Worm (Caenorhabditis elegans) whole organism, L4 larva: ENCODE results near the gene swp-1.

Experiments used
- F26F4.8 ChIP-seq: fragments of 200-800 bp; sonication (Bioruptor generic); conservative IDR thresholded peaks from 2 replicates; pipeline ENCODE4 v1.3.6; 2022; ENCODE audit warnings: missing genetic modification characterization, missing compliant biosample characterization
- F44E2.7 ChIP-seq: fragments of 200-800 bp; sonication (Bioruptor generic); IDR thresholded peaks from 2 replicates; pipeline ENCODE4 v2.1.2; 2022; ENCODE audit warnings: missing genetic modification characterization, missing compliant biosample characterization
- F49E8.2 ChIP-seq: sonication (generic microtip); optimal IDR thresholded peaks from 2 replicates; lab custom pipeline; 2016; ENCODE audit warnings: missing compliant biosample characterization, mild to moderate bottlenecking, missing genetic modification characterization, borderline replicate concordance
- T26A8.4 ChIP-seq: fragments of 200-800 bp; sonication (Bioruptor generic); IDR thresholded peaks from 2 replicates; pipeline ENCODE4 v1.3.6; 2022; ENCODE audit warnings: missing genetic modification characterization, missing compliant biosample characterization
- Y5F2A.4 ChIP-seq: fragments of 200-800 bp; sonication (Bioruptor generic); optimal IDR thresholded peaks from 2 replicates; lab custom pipeline; 2018; ENCODE audit warnings: mild to moderate bottlenecking, missing genetic modification characterization, missing compliant biosample characterization
- ama-1 ChIP-seq: fragments of 150-350 bp; optimal IDR thresholded peaks from 2 replicates; lab custom pipeline; 2014; ENCODE audit warnings: inconsistent platforms, mixed read lengths
- arid-1 ChIP-seq: fragments of 200-800 bp; sonication (Bioruptor generic); conservative IDR thresholded peaks from 2 replicates; pipeline ENCODE4 v1.3.6; 2022; ENCODE audit warnings: missing genetic modification reagents, missing genetic modification characterization, missing compliant biosample characterization
- attf-4 ChIP-seq: sonication (generic microtip); optimal IDR thresholded peaks from 3 replicates; lab custom pipeline; 2017; ENCODE audit warnings: missing biosample characterization, missing genetic modification characterization
- ceh-32 ChIP-seq: sonication (generic microtip); optimal IDR thresholded peaks from 2 replicates; lab custom pipeline; 2016; ENCODE audit warnings: mild to moderate bottlenecking, missing genetic modification characterization, missing compliant biosample characterization; ENCODE audit not compliant: poor library complexity
- ceh-44 ChIP-seq: fragments of 200-800 bp; sonication (Bioruptor generic); IDR thresholded peaks from 2 replicates; pipeline ENCODE4 v1.3.6; 2022; ENCODE audit warnings: missing genetic modification reagents, missing genetic modification characterization, missing compliant biosample characterization
- ceh-62 ChIP-seq: sonication (generic microtip); optimal IDR thresholded peaks from 2 replicates; lab custom pipeline; 2017; ENCODE audit warnings: missing biosample characterization, missing genetic modification characterization
- ceh-82 ChIP-seq: sonication (generic microtip); optimal IDR thresholded peaks from 2 replicates; lab custom pipeline; 2017; ENCODE audit warnings: missing biosample characterization, missing genetic modification characterization
- ctbp-1 ChIP-seq: fragments of 200-800 bp; sonication (Bioruptor generic); IDR thresholded peaks from 2 replicates; pipeline ENCODE4 v1.3.6; 2022; ENCODE audit warnings: missing genetic modification reagents, missing genetic modification characterization, missing compliant biosample characterization
- daf-8 ChIP-seq: fragments of 200-800 bp; sonication (Bioruptor generic); IDR thresholded peaks from 2 replicates; pipeline ENCODE4 v1.3.6; 2022; ENCODE audit warnings: missing genetic modification characterization, missing compliant biosample characterization
- dmd-8 ChIP-seq: fragments of 200-800 bp; sonication (Bioruptor generic); IDR thresholded peaks from 2 replicates; pipeline ENCODE4 v1.3.6; 2022; ENCODE audit warnings: missing genetic modification characterization, missing compliant biosample characterization
- dmd-9 ChIP-seq: fragments of 200-800 bp; sonication (Bioruptor generic); IDR thresholded peaks from 2 replicates; pipeline ENCODE4 v1.3.6; 2022; ENCODE audit warnings: missing genetic modification reagents, missing genetic modification characterization, missing compliant biosample characterization
- dpl-1 ChIP-seq: fragments of 150-350 bp; optimal IDR thresholded peaks from 2 replicates; lab custom pipeline; 2014; ENCODE audit warnings: missing biosample characterization, missing genetic modification reagents, missing genetic modification characterization
- duxl-1 ChIP-seq: sonication (generic microtip); optimal IDR thresholded peaks from 2 replicates; lab custom pipeline; 2016; ENCODE audit warnings: mild to moderate bottlenecking, missing genetic modification characterization, moderate library complexity, missing compliant biosample characterization; ENCODE audit not compliant: poor library complexity
- fkh-10 ChIP-seq: fragments of 150-350 bp; optimal IDR thresholded peaks from 2 replicates; lab custom pipeline; 2014; ENCODE audit warnings: missing biosample characterization, missing genetic modification reagents, missing genetic modification characterization
- fos-1 ChIP-seq: fragments of 150-350 bp; optimal IDR thresholded peaks from 2 replicates; lab custom pipeline; 2014; ENCODE audit warnings: missing biosample characterization, missing genetic modification characterization
- hif-1 ChIP-seq, 2 experiments: sonication (generic microtip); optimal IDR thresholded peaks; 2 replicates each; lab custom pipeline; 2016 to 2017; ENCODE audit warnings: missing compliant biosample characterization in 2 of 2, missing genetic modification characterization in 2 of 2, missing genetic modification reagents in 2 of 2, missing genotype in 2 of 2, mild to moderate bottlenecking in 1 of 2
- hlh-11 ChIP-seq: fragments of 200-800 bp; sonication (Bioruptor generic); optimal IDR thresholded peaks from 2 replicates; lab custom pipeline; 2018; ENCODE audit warnings: mild to moderate bottlenecking, missing genetic modification characterization, missing compliant biosample characterization
- hmg-1.1 ChIP-seq: fragments of 200-800 bp; sonication (Bioruptor generic); IDR thresholded peaks from 2 replicates; pipeline ENCODE4 v1.3.6; 2022; ENCODE audit warnings: missing genetic modification reagents, missing genetic modification characterization, missing compliant biosample characterization
- lim-7 ChIP-seq: fragments of 200-800 bp; sonication (Bioruptor generic); IDR thresholded peaks from 2 replicates; pipeline ENCODE4 v1.3.6; 2022; ENCODE audit warnings: missing genetic modification characterization, missing compliant biosample characterization
- lin-38 ChIP-seq: fragments of 200-800 bp; sonication (Bioruptor generic); IDR thresholded peaks from 2 replicates; pipeline ENCODE4 v1.3.6; 2022; ENCODE audit warnings: missing genetic modification reagents, missing genetic modification characterization, missing compliant biosample characterization
- lin-39 ChIP-seq: fragments of 150-350 bp; optimal IDR thresholded peaks from 2 replicates; lab custom pipeline; 2014; ENCODE audit warnings: missing biosample characterization, missing genetic modification reagents, missing genetic modification characterization
- lsy-2 ChIP-seq, 2 experiments: fragments of 150-350 bp in 1 of 2; sonication (generic microtip) in 1 of 2; optimal IDR thresholded peaks; 2 replicates each; lab custom pipeline; 2014 to 2017; ENCODE audit warnings: missing biosample characterization in 2 of 2, missing genetic modification characterization in 2 of 2
- madf-5 ChIP-seq, 2 experiments: fragments of 200-800 bp; sonication (Bioruptor generic); IDR thresholded peaks; 2 replicates each; pipeline ENCODE4 v1.3.6; 2022; ENCODE audit warnings: missing compliant biosample characterization in 2 of 2, missing genetic modification characterization in 2 of 2
- madf-9 ChIP-seq: fragments of 200-800 bp; sonication (Bioruptor generic); conservative IDR thresholded peaks from 2 replicates; pipeline ENCODE4 v1.3.6; 2022; ENCODE audit warnings: missing genetic modification reagents, missing genetic modification characterization, missing compliant biosample characterization
- mdl-1 ChIP-seq, 2 experiments: fragments of 150-350 bp in 1 of 2; sonication (generic microtip) in 1 of 2; optimal IDR thresholded peaks; 2 replicates each; lab custom pipeline; 2014 to 2017; ENCODE audit warnings: missing biosample characterization in 2 of 2, missing genetic modification characterization in 2 of 2
- mdt-29 ChIP-seq: fragments of 200-800 bp; sonication (Bioruptor generic); IDR thresholded peaks from 2 replicates; pipeline ENCODE4 v1.3.6; 2022; ENCODE audit warnings: missing genetic modification reagents, missing genetic modification characterization, missing compliant biosample characterization
- mep-1 ChIP-seq: fragments of 150-350 bp; sonication (generic microtip); optimal IDR thresholded peaks from 3 replicates; lab custom pipeline; 2014; ENCODE audit warnings: missing biosample characterization, missing genetic modification characterization
- mes-2 ChIP-seq: sonication (generic microtip); optimal IDR thresholded peaks from 2 replicates; lab custom pipeline; 2016; ENCODE audit warnings: missing genotype, mild to moderate bottlenecking, missing genetic modification characterization, missing compliant biosample characterization; ENCODE audit not compliant: poor library complexity, severe bottlenecking
- mxl-2 ChIP-seq: fragments of 200-800 bp; sonication (Bioruptor generic); conservative IDR thresholded peaks from 2 replicates; pipeline ENCODE4 v1.3.6; 2022; ENCODE audit warnings: missing genetic modification reagents, missing genetic modification characterization, missing compliant biosample characterization
- mxl-3 ChIP-seq: fragments of 200-800 bp; sonication (Bioruptor generic); optimal IDR thresholded peaks from 2 replicates; lab custom pipeline; 2018; ENCODE audit warnings: mild to moderate bottlenecking, missing genetic modification characterization, missing compliant biosample characterization
- nhr-102 ChIP-seq: sonication (generic microtip); optimal IDR thresholded peaks from 2 replicates; lab custom pipeline; 2016; ENCODE audit warnings: mild to moderate bottlenecking, missing genetic modification characterization, moderate library complexity, missing compliant biosample characterization
- nhr-11 ChIP-seq: fragments of 150-350 bp; optimal IDR thresholded peaks from 2 replicates; lab custom pipeline; 2014; ENCODE audit warnings: missing biosample characterization, missing genetic modification characterization
- nhr-111 ChIP-seq: fragments of 200-800 bp; sonication (Bioruptor generic); optimal IDR thresholded peaks from 2 replicates; lab custom pipeline; 2018; ENCODE audit warnings: mild to moderate bottlenecking, missing genetic modification characterization, missing compliant biosample characterization
- nhr-237 ChIP-seq: sonication (generic microtip); optimal IDR thresholded peaks from 2 replicates; lab custom pipeline; 2017; ENCODE audit warnings: missing biosample characterization, missing genetic modification characterization
- nhr-28 ChIP-seq: fragments of 150-350 bp; optimal IDR thresholded peaks from 2 replicates; lab custom pipeline; 2014; ENCODE audit warnings: missing biosample characterization, missing genetic modification characterization
- nhr-42 ChIP-seq: fragments of 200-800 bp; sonication (Bioruptor generic); IDR thresholded peaks from 2 replicates; pipeline ENCODE4 v1.3.6; 2022; ENCODE audit warnings: missing genetic modification characterization, missing compliant biosample characterization
- nhr-6 ChIP-seq: fragments of 150-350 bp; optimal IDR thresholded peaks from 2 replicates; lab custom pipeline; 2014; ENCODE audit warnings: missing biosample characterization, missing genetic modification characterization
- rbr-2 ChIP-seq: sonication (generic microtip); optimal IDR thresholded peaks from 2 replicates; lab custom pipeline; 2016; ENCODE audit warnings: missing genotype, missing genetic modification characterization, missing compliant biosample characterization
- saeg-2 ChIP-seq: fragments of 200-800 bp; sonication (Bioruptor generic); IDR thresholded peaks from 2 replicates; pipeline ENCODE4 v1.3.6; 2022; ENCODE audit warnings: missing genetic modification reagents, missing genetic modification characterization, missing compliant biosample characterization
- sdz-12 ChIP-seq: fragments of 200-800 bp; sonication (Bioruptor generic); optimal IDR thresholded peaks from 2 replicates; lab custom pipeline; 2018; ENCODE audit warnings: mild to moderate bottlenecking, missing genetic modification characterization, missing compliant biosample characterization
- skn-1 ChIP-seq: fragments of 150-350 bp; optimal IDR thresholded peaks from 2 replicates; lab custom pipeline; 2014; ENCODE audit warnings: missing biosample characterization, missing genetic modification characterization
- snpc-4 ChIP-seq: fragments of 150-350 bp; optimal IDR thresholded peaks from 2 replicates; lab custom pipeline; 2014; ENCODE audit warnings: missing biosample characterization, missing genetic modification characterization
- spr-1 ChIP-seq: sonication (generic microtip); optimal IDR thresholded peaks from 2 replicates; lab custom pipeline; 2016; ENCODE audit warnings: mild to moderate bottlenecking, missing genetic modification characterization, missing compliant biosample characterization
- tag-97 ChIP-seq: fragments of 200-800 bp; sonication (Bioruptor generic); IDR thresholded peaks from 2 replicates; pipeline ENCODE4 v1.3.6; 2022; ENCODE audit warnings: missing genetic modification characterization, missing compliant biosample characterization
- zfp-2 ChIP-seq: sonication (generic microtip); optimal IDR thresholded peaks from 2 replicates; lab custom pipeline; 2016; ENCODE audit warnings: mild to moderate bottlenecking, missing genetic modification characterization, missing compliant biosample characterization
- ztf-7 ChIP-seq: fragments of 150-350 bp; optimal IDR thresholded peaks from 2 replicates; lab custom pipeline; 2014; ENCODE audit warnings: missing biosample characterization, missing genetic modification characterization

Gene swp-1

DNA sequence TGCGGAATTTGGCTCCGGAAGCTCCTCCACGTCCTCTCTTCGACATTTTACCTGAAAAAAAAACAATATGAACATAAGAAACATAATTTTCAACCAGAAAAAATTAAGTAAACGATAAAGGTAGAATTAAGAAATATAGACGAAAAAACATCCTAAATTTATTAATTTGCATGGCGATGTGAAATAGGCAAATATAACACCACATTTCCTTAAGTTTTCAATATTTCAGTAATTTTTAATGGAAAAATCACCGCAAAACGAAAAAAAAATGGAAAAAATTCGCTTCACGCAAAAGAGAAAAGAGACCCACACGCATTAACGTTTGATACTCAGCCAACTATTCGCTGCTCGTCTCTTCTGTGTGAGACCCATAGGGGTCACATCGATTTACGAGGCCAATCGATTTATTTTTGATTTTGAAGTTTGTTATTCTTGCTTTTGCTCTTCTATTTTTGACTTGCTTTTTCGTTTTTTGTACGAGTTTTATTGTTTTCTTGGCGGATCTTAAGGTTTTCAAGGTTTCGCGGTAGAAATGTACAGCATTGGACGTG lies 827 bp upstream of the swp-1 start, which contains the start of gene rpl-23 (continued):
- TF ChIP-seq lin-38 (GFP tag; lab: Robert Waterston, UW) = peak; percentile 85
- TF ChIP-seq T26A8.4 (GFP tag; lab: Robert Waterston, UW) = peak; percentile 84
- peak in 1 of 2 experiments; percentile 77 for TF ChIP-seq hif-1 (tag; optimal IDR thresholded peaks at IDR 0.05; lab: Kevin White, UChicago)
- peak; percentile 77 for TF ChIP-seq hmg-1.1 (GFP tag; lab: Robert Waterston, UW)
- no peak; the same call in 1 of the 2 replicates for TF ChIP-seq madf-9 (GFP tag; lab: Robert Waterston, UW)
- TF ChIP-seq lin-39 (tag; lab: Kevin White, UChicago) = no peak
- TF ChIP-seq mxl-3 (GFP tag; lab: Kevin White, UChicago) = no peak
- TF ChIP-seq lsy-2 (tag; optimal IDR thresholded peaks at IDR 0.05; lab: Kevin White, UChicago) = peak; percentile 83 to 96
- TF ChIP-seq dpl-1 (GFP tag; lab: Kevin White, UChicago) = peak; percentile 88
- TF ChIP-seq nhr-6 = peak; percentile 73
- peak; percentile 83 for TF ChIP-seq rbr-2 (tag; lab: Kevin White, UChicago)
- TF ChIP-seq nhr-11 (tag; lab: Kevin White, UChicago) = peak; percentile 96
- no peak for TF ChIP-seq skn-1 (tag; lab: Kevin White, UChicago)
- TF ChIP-seq ztf-7 (tag; lab: Kevin White, UChicago) = peak; percentile 73
- no peak for TF ChIP-seq ceh-82 (tag; lab: Kevin White, UChicago)
- no peak for TF ChIP-seq sdz-12 (GFP tag; lab: Kevin White, UChicago)
- peak; percentile 77 for TF ChIP-seq ama-1 (lab: Kevin White, UChicago)
- TF ChIP-seq fkh-10 = peak; percentile 54
- 0 out of 2 replicates have a peak, but pooled peaks have one; percentile 52 for TF ChIP-seq lim-7 (GFP tag; lab: Robert Waterston, UW)
- TF ChIP-seq nhr-111 (GFP tag; lab: Kevin White, UChicago) = no peak
- TF ChIP-seq tag-97 (GFP tag; lab: Robert Waterston, UW) = no peak
- no peak for TF ChIP-seq F26F4.8 (GFP tag; lab: Robert Waterston, UW)
- TF ChIP-seq nhr-237 (tag; lab: Kevin White, UChicago) = no peak
- TF ChIP-seq zfp-2 (tag; lab: Kevin White, UChicago) = peak; percentile 70
- TF ChIP-seq nhr-42 = no peak
- TF ChIP-seq mes-2 = peak; percentile 92
- no peak for TF ChIP-seq dmd-8 (GFP tag; lab: Robert Waterston, UW)
- peak in 1 of 2 experiments; percentile 71 for TF ChIP-seq mdl-1 (tag; optimal IDR thresholded peaks at IDR 0.05; lab: Kevin White, UChicago)
- no peak for TF ChIP-seq snpc-4 (tag; lab: Kevin White, UChicago)
- no peak for TF ChIP-seq duxl-1 (tag; lab: Kevin White, UChicago)
- peak; percentile 96 for TF ChIP-seq mep-1 (tag; lab: Kevin White, UChicago)
- no peak for TF ChIP-seq mdt-29 (GFP tag; lab: Robert Waterston, UW)
- TF ChIP-seq ctbp-1 (GFP tag; lab: Robert Waterston, UW) = peak; percentile 49; the same call in 1 of the 2 replicates
- no peak for TF ChIP-seq dmd-9
- TF ChIP-seq saeg-2 (GFP tag; lab: Robert Waterston, UW) = 0 out of 2 replicates have a peak, but pooled peaks have one; percentile 14
- TF ChIP-seq nhr-28 (tag; lab: Kevin White, UChicago) = peak; percentile 83
- TF ChIP-seq ceh-32 (tag; lab: Kevin White, UChicago) = no peak
- TF ChIP-seq mxl-2 (GFP tag; lab: Robert Waterston, UW) = no peak
- TF ChIP-seq F44E2.7 (GFP tag; lab: Robert Waterston, UW) = no peak
- TF ChIP-seq daf-8 (GFP tag; lab: Robert Waterston, UW) = no peak
- TF ChIP-seq F49E8.2 (tag; lab: Kevin White, UChicago) = no peak
- TF ChIP-seq fos-1 (tag; lab: Kevin White, UChicago) = no peak
- TF ChIP-seq madf-5 (GFP tag; IDR thresholded peaks at IDR 0.05; lab: Robert Waterston, UW) = no peak
- TF ChIP-seq attf-4 (tag; lab: Kevin White, UChicago) = no peak
- peak; percentile 77 for TF ChIP-seq hlh-11 (tag; lab: Kevin White, UChicago)
- TF ChIP-seq arid-1 (GFP tag; lab: Robert Waterston, UW) = peak; percentile 74; the same call in 1 of the 2 replicates
- TF ChIP-seq ceh-62 (tag; lab: Kevin White, UChicago) = no peak
- peak; percentile 52 for TF ChIP-seq nhr-102 (tag; lab: Kevin White, UChicago)
- TF ChIP-seq spr-1 (tag; lab: Kevin White, UChicago) = peak; percentile 15
- no peak for TF ChIP-seq Y5F2A.4 (GFP tag; lab: Kevin White, UChicago)
- peak; percentile 40; the same call in 1 of the 2 replicates for TF ChIP-seq ceh-44 (GFP tag; lab: Robert Waterston, UW)
